Worm (Caenorhabditis elegans): ENCODE results near the gene nhr-117.

ce11 chrV:1643886-1644285 is 22.6 kb upstream of the nhr-117 start, which contains the start of gene alh-2:
- no peak for TF ChIP-seq mep-1 (tag; optimal IDR thresholded peaks at IDR 0.05)
- no peak for TF ChIP-seq pha-4 (tag; optimal IDR thresholded peaks at IDR 0.05)
- no peak for TF ChIP-seq nhr-28 (tag; optimal IDR thresholded peaks at IDR 0.05)
- TF ChIP-seq unc-62 (GFP tag; optimal IDR thresholded peaks at IDR 0.05), result no peak
- no peak for TF ChIP-seq M03D4.4 (tag; optimal IDR thresholded peaks at IDR 0.05)
